Worm (Caenorhabditis elegans) whole organism, L1 larva: ENCODE measurements around the gene ZC155.4.
A peak's percentile ranks its signal among the peaks of the same experiment; 100 is the strongest.

Experiments
- alr-1 ChIP-seq: fragments of 200-800 bp; sonication (Bioruptor generic); optimal IDR thresholded peaks from 2 replicates; lab custom pipeline; 2018; ENCODE audit warnings: borderline replicate concordance, mild to moderate bottlenecking, missing genetic modification characterization, missing compliant biosample characterization
- aly-2 ChIP-seq: fragments of 150-350 bp; optimal IDR thresholded peaks from 2 replicates; lab custom pipeline; 2014; ENCODE audit warnings: missing biosample characterization, missing genetic modification characterization
- ama-1 ChIP-seq: fragments of 150-350 bp; optimal IDR thresholded peaks from 2 replicates; lab custom pipeline; 2014
- blmp-1 ChIP-seq: fragments of 150-350 bp; optimal IDR thresholded peaks from 2 replicates; lab custom pipeline; 2014; ENCODE audit warnings: missing biosample characterization, missing genetic modification characterization
- ceh-8 ChIP-seq: fragments of 200-800 bp; sonication (Bioruptor generic); optimal IDR thresholded peaks from 2 replicates; lab custom pipeline; 2018; ENCODE audit warnings: mild to moderate bottlenecking, missing genetic modification characterization, moderate library complexity, missing compliant biosample characterization
- ceh-90 ChIP-seq: sonication (generic microtip); optimal IDR thresholded peaks from 2 replicates; lab custom pipeline; 2016; ENCODE audit warnings: missing genetic modification characterization, missing compliant biosample characterization
- dsc-1 ChIP-seq: sonication (generic microtip); optimal IDR thresholded peaks from 2 replicates; lab custom pipeline; 2016; ENCODE audit warnings: mild to moderate bottlenecking, missing genetic modification characterization, missing compliant biosample characterization
- efl-1 ChIP-seq, 4 experiments: fragments of 150-350 bp; optimal IDR thresholded peaks in 3 of 4; peaks in 1 of 4; 1 replicate in 1 of 4; 2 replicates in 3 of 4; lab custom pipeline; 2014; ENCODE audit warnings: missing biosample characterization in 2 of 4, missing genetic modification characterization in 2 of 4, missing genetic modification reagents in 2 of 4
- efl-3 ChIP-seq: fragments of 200-800 bp; sonication (Bioruptor generic); optimal IDR thresholded peaks from 2 replicates; lab custom pipeline; 2018; ENCODE audit warnings: mild to moderate bottlenecking, missing genetic modification characterization, missing compliant biosample characterization
- elt-2 ChIP-seq: sonication (generic microtip); optimal IDR thresholded peaks from 2 replicates; lab custom pipeline; 2016; ENCODE audit warnings: missing genetic modification characterization, mild to moderate bottlenecking, inconsistent platforms, missing compliant biosample characterization, missing genetic modification reagents
- elt-3 ChIP-seq, 6 experiments: fragments of 150-350 bp in 1 of 6; sonication (generic microtip); optimal IDR thresholded peaks; 2 replicates each; lab custom pipeline; 2017 to 2018; ENCODE audit warnings: missing biosample characterization in 6 of 6, missing genetic modification characterization in 6 of 6, inconsistent platforms in 1 of 6
- fkh-4 ChIP-seq: sonication (generic microtip); optimal IDR thresholded peaks from 2 replicates; lab custom pipeline; 2016; ENCODE audit warnings: missing compliant biosample characterization, missing genetic modification characterization, borderline replicate concordance
- fkh-8 ChIP-seq: sonication (generic microtip); optimal IDR thresholded peaks from 2 replicates; lab custom pipeline; 2016; ENCODE audit warnings: mild to moderate bottlenecking, missing genetic modification characterization, missing compliant biosample characterization
- fos-1 ChIP-seq: fragments of 150-350 bp; optimal IDR thresholded peaks from 2 replicates; lab custom pipeline; 2014; ENCODE audit warnings: missing biosample characterization, missing genetic modification characterization
- irx-1 ChIP-seq: sonication (generic microtip); optimal IDR thresholded peaks from 2 replicates; lab custom pipeline; 2016; ENCODE audit warnings: missing genetic modification characterization, missing compliant biosample characterization
- isw-1 ChIP-seq: fragments of 200-800 bp; sonication (Bioruptor generic); IDR thresholded peaks from 2 replicates; pipeline ENCODE4 v1.3.6; 2022; ENCODE audit warnings: missing genetic modification characterization, missing compliant biosample characterization
- jun-1 ChIP-seq: fragments of 150-350 bp; optimal IDR thresholded peaks from 2 replicates; lab custom pipeline; 2014; ENCODE audit warnings: missing biosample characterization, missing genetic modification reagents, missing genetic modification characterization
- lin-14 ChIP-seq: fragments of 200-800 bp; sonication (Bioruptor generic); optimal IDR thresholded peaks from 2 replicates; lab custom pipeline; 2018; ENCODE audit warnings: mild to moderate bottlenecking, missing genetic modification characterization, moderate library complexity, missing compliant biosample characterization
- lin-35 ChIP-seq, 2 experiments: fragments of 150-350 bp; optimal IDR thresholded peaks; 2 replicates each; lab custom pipeline; 2014; ENCODE audit warnings: missing biosample characterization in 2 of 2, missing genetic modification characterization in 2 of 2, missing genetic modification reagents in 2 of 2
- mep-1 ChIP-seq: fragments of 150-350 bp; optimal IDR thresholded peaks from 2 replicates; lab custom pipeline; 2014; ENCODE audit warnings: missing biosample characterization, missing genetic modification characterization
- nhr-11 ChIP-seq: fragments of 150-350 bp; optimal IDR thresholded peaks from 2 replicates; lab custom pipeline; 2014; ENCODE audit warnings: missing biosample characterization, missing genetic modification characterization
- nhr-12 ChIP-seq: sonication (generic microtip); optimal IDR thresholded peaks from 2 replicates; lab custom pipeline; 2017; ENCODE audit warnings: missing biosample characterization, missing genetic modification characterization
- nhr-20 ChIP-seq: sonication (generic microtip); optimal IDR thresholded peaks from 2 replicates; lab custom pipeline; 2016; ENCODE audit warnings: mild to moderate bottlenecking, missing genetic modification characterization, missing compliant biosample characterization
- nhr-47 ChIP-seq: sonication (generic microtip); optimal IDR thresholded peaks from 2 replicates; lab custom pipeline; 2016; ENCODE audit warnings: mild to moderate bottlenecking, missing genetic modification characterization, moderate library complexity, missing compliant biosample characterization
- nhr-71 ChIP-seq: sonication (generic microtip); optimal IDR thresholded peaks from 2 replicates; lab custom pipeline; 2016; ENCODE audit warnings: mild to moderate bottlenecking, missing genetic modification characterization, moderate library complexity, missing compliant biosample characterization
- nhr-76 ChIP-seq: sonication (generic microtip); optimal IDR thresholded peaks from 2 replicates; lab custom pipeline; 2017; ENCODE audit warnings: missing biosample characterization, missing genetic modification characterization
- nhr-77 ChIP-seq: fragments of 150-350 bp; optimal IDR thresholded peaks from 2 replicates; lab custom pipeline; 2014; ENCODE audit warnings: missing biosample characterization, missing genetic modification characterization
- nhr-85 ChIP-seq: sonication (generic microtip); peaks from one replicate; lab custom pipeline; 2016; ENCODE audit warnings: missing genetic modification characterization, inconsistent platforms, missing compliant biosample characterization
- nhr-90 ChIP-seq: sonication (generic microtip); optimal IDR thresholded peaks from 2 replicates; lab custom pipeline; 2016; ENCODE audit warnings: mild to moderate bottlenecking, missing genetic modification characterization, missing compliant biosample characterization; ENCODE audit not compliant: poor library complexity
- pag-3 ChIP-seq: sonication (generic microtip); optimal IDR thresholded peaks from 2 replicates; lab custom pipeline; 2017; ENCODE audit warnings: missing genetic modification characterization, mild to moderate bottlenecking, missing compliant biosample characterization, antibody characterized with exemption, borderline replicate concordance; ENCODE audit not compliant: insufficient read depth
- pqm-1 ChIP-seq: sonication (generic microtip); optimal IDR thresholded peaks from 3 replicates; lab custom pipeline; 2017; ENCODE audit warnings: missing biosample characterization, missing genetic modification characterization
- snpc-4 ChIP-seq: fragments of 150-350 bp; optimal IDR thresholded peaks from 2 replicates; lab custom pipeline; 2014; ENCODE audit warnings: missing biosample characterization, missing genetic modification characterization
- snu-23 ChIP-seq: sonication (generic microtip); optimal IDR thresholded peaks from 2 replicates; lab custom pipeline; 2016; ENCODE audit warnings: missing genetic modification characterization, missing compliant biosample characterization
- tlp-1 ChIP-seq: fragments of 150-350 bp; optimal IDR thresholded peaks from 2 replicates; lab custom pipeline; 2014; ENCODE audit warnings: missing biosample characterization, missing genetic modification characterization
- unc-30 ChIP-seq: sonication (generic microtip); optimal IDR thresholded peaks from 2 replicates; lab custom pipeline; 2017; ENCODE audit warnings: missing biosample characterization, missing genetic modification characterization
- unc-62 ChIP-seq: fragments of 150-350 bp; optimal IDR thresholded peaks from 2 replicates; lab custom pipeline; 2014; ENCODE audit warnings: missing biosample characterization, missing genetic modification reagents, missing genetic modification characterization
- zag-1 ChIP-seq: fragments of 150-350 bp; optimal IDR thresholded peaks from 2 replicates; lab custom pipeline; 2014; ENCODE audit warnings: missing biosample characterization, missing genetic modification characterization

Gene ZC155.4

DNA sequence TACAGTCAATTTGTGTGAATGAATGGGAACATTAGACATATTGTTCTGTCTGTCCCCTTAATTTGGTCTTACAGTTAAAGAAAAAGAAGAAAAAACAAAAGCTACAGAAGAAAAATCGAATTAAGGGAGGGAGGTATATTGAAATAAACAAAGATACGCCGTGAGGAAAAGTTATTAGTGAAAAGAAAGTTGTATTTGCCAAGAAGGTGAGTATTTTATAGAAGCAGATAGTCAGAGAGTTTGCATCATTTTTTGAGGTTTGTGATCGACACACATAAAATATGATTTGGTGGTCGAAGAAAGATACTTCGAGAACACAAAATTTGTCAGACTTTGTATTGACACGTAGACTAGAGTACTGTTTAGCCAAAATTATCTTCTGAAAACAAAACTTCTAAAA is 14.9 kb downstream of the ZC155.4 start:
- TF ChIP-seq ceh-8 (GFP tag; lab: Kevin White, UChicago) (peak; percentile 2), zag-1 (tag; lab: Kevin White, UChicago) (no peak), fos-1 (tag; lab: Kevin White, UChicago) (no peak), efl-1 (optimal IDR thresholded peaks at IDR 0.05; lab: Kevin White, UChicago) (no peak), efl-1 (GFP tag; optimal IDR thresholded peaks at IDR 0.05 in 1 of 2; lab: Kevin White, UChicago) (peak in 1 of 2 experiments; percentile 64), lin-14 (peak; percentile 31), nhr-76 (tag; lab: Kevin White, UChicago) (no peak), isw-1 (no peak), elt-2 (tag; lab: Kevin White, UChicago) (no peak), lin-35 (GFP tag; optimal IDR thresholded peaks at IDR 0.05; lab: Kevin White, UChicago) (peak in 1 of 2 experiments; percentile 18), nhr-20 (tag; lab: Kevin White, UChicago) (peak; percentile 62), unc-30 (tag; lab: Kevin White, UChicago) (no peak), nhr-12 (no peak), aly-2 (tag; lab: Kevin White, UChicago) (no peak), ceh-90 (tag; lab: Kevin White, UChicago) (no peak), nhr-47 (tag; lab: Kevin White, UChicago) (no peak), blmp-1 (tag; lab: Kevin White, UChicago) (peak; percentile 35), irx-1 (tag; lab: Kevin White, UChicago) (no peak), unc-62 (GFP tag; lab: Kevin White, UChicago) (no peak), jun-1 (tag; lab: Kevin White, UChicago) (no peak), fkh-8 (tag; lab: Kevin White, UChicago) (no peak), alr-1 (tag; lab: Kevin White, UChicago) (no peak), mep-1 (tag; lab: Kevin White, UChicago) (peak; percentile 26), snu-23 (GFP tag; lab: Kevin White, UChicago) (peak; percentile 28), nhr-77 (tag; lab: Kevin White, UChicago) (peak; percentile 61), pag-3 (tag; lab: Kevin White, UChicago) (no peak), fkh-4 (tag; lab: Kevin White, UChicago) (no peak), elt-3 (tag; optimal IDR thresholded peaks at IDR 0.05; lab: Kevin White, UChicago) (no peak), nhr-71 (tag; lab: Kevin White, UChicago) (peak; percentile 22), pqm-1 (tag; lab: Kevin White, UChicago) (no peak)

ce11 chrIII:5199577-5199976 is 15.7 kb downstream of the ZC155.4 start, which contains the start of gene emb-8:
Gene emb-8, minus strand, starts transcription at chrIII:5199677.
- no peak for TF ChIP-seq tlp-1 (tag; lab: Kevin White, UChicago)
- no peak for TF ChIP-seq dsc-1

- peak; percentile 5 for TF ChIP-seq elt-2 (tag; lab: Kevin White, UChicago)
- TF ChIP-seq nhr-71 (tag; lab: Kevin White, UChicago): peak; percentile 13
- no peak for TF ChIP-seq efl-3 (GFP tag; lab: Kevin White, UChicago)
- TF ChIP-seq nhr-90: no peak
- TF ChIP-seq ama-1 (lab: Kevin White, UChicago): peak; percentile 21
- TF ChIP-seq irx-1 (tag; lab: Kevin White, UChicago): no peak
- TF ChIP-seq efl-1 (optimal IDR thresholded peaks at IDR 0.05; lab: Kevin White, UChicago): peak in 1 of 2 experiments; percentile 0
- no peak for TF ChIP-seq efl-1 (GFP tag; optimal IDR thresholded peaks at IDR 0.05 in 1 of 2; lab: Kevin White, UChicago)
- TF ChIP-seq nhr-11 (tag; lab: Kevin White, UChicago): no peak
- TF ChIP-seq snpc-4: no peak
- peak; percentile 62 for TF ChIP-seq nhr-85 (tag; lab: Kevin White, UChicago)
- peak; percentile 65 for TF ChIP-seq aly-2 (tag; lab: Kevin White, UChicago)
Observed at ce11 chrIII:5196298-5197045, 18.8 kb downstream of the ZC155.4 start.
